Fruit fly (Drosophila melanogaster) whole organism, embryonic: Measurements from ENCODE around the gene CG13239.
A peak's percentile ranks its signal among the peaks of the same experiment; 100 is the strongest.

Experiments
- Ada2b ChIP-seq: fragments of 200-800 bp; sonication (Bioruptor generic); IDR thresholded peaks from 2 replicates; pipeline ENCODE4 v1.3.6; 2022; ENCODE audit warnings: missing biosample characterization, missing genetic modification characterization
- CG11723 ChIP-seq: fragments of 200-800 bp; sonication (Bioruptor generic); optimal IDR thresholded peaks from 2 replicates; lab custom pipeline; 2017; ENCODE audit warnings: missing biosample characterization, mild to moderate bottlenecking, missing genetic modification characterization
- CG12071 ChIP-seq: fragments of 200-800 bp; sonication (Bioruptor generic); optimal IDR thresholded peaks from 3 replicates; lab custom pipeline; 2018; ENCODE audit warnings: missing biosample characterization, mild to moderate bottlenecking, missing genetic modification characterization
- CG14667 ChIP-seq: fragments of 200-800 bp; sonication (Bioruptor generic); IDR thresholded peaks from 2 replicates; pipeline ENCODE4 v1.3.6; 2022; ENCODE audit warnings: missing biosample characterization, missing genetic modification characterization
- CG15269 ChIP-seq: fragments of 200-800 bp; sonication (Bioruptor generic); optimal IDR thresholded peaks from 2 replicates; lab custom pipeline; 2018; ENCODE audit warnings: missing biosample characterization, mild to moderate bottlenecking, missing genetic modification characterization, moderate library complexity
- CG1529 ChIP-seq: fragments of 200-800 bp; sonication (Bioruptor generic); optimal IDR thresholded peaks from 3 replicates; lab custom pipeline; 2018; ENCODE audit warnings: missing biosample characterization, missing genetic modification characterization
- CG17568 ChIP-seq: fragments of 200-800 bp; sonication (Bioruptor generic); optimal IDR thresholded peaks from 2 replicates; lab custom pipeline; 2018; ENCODE audit warnings: missing biosample characterization, mild to moderate bottlenecking, missing genetic modification characterization, moderate library complexity
- CG17829 ChIP-seq: fragments of 200-800 bp; optimal IDR thresholded peaks from 2 replicates; lab custom pipeline; 2019; ENCODE audit warnings: missing biosample characterization, mild to moderate bottlenecking, missing genetic modification characterization, moderate library complexity
- CG18011 ChIP-seq: fragments of 200-800 bp; sonication (Bioruptor generic); optimal IDR thresholded peaks from 2 replicates; lab custom pipeline; 2017; ENCODE audit warnings: missing biosample characterization, missing genetic modification characterization, mild to moderate bottlenecking, moderate library complexity, missing genotype
- CG18599 ChIP-seq: fragments of 200-800 bp; sonication (Bioruptor generic); optimal IDR thresholded peaks from 3 replicates; lab custom pipeline; 2017; ENCODE audit warnings: missing biosample characterization, missing genetic modification characterization, mild to moderate bottlenecking, moderate library complexity, missing genetic modification reagents
- CG4328 ChIP-seq: fragments of 200-800 bp; sonication (Bioruptor generic); optimal IDR thresholded peaks from 3 replicates; lab custom pipeline; 2017; ENCODE audit warnings: missing biosample characterization, missing genetic modification reagents, missing genetic modification characterization
- CG6254 ChIP-seq: fragments of 200-800 bp; sonication (Bioruptor generic); optimal IDR thresholded peaks from 3 replicates; lab custom pipeline; 2017; ENCODE audit warnings: mild to moderate bottlenecking, missing biosample characterization, missing genetic modification reagents, missing genetic modification characterization
- CG6791 ChIP-seq: fragments of 200-800 bp; sonication (Bioruptor generic); IDR thresholded peaks from 3 replicates; pipeline ENCODE4 v1.3.6; 2022; ENCODE audit warnings: missing biosample characterization, missing genetic modification characterization; ENCODE audit not compliant: partially characterized antibody
- CG6813 ChIP-seq: fragments of 200-800 bp; sonication (Bioruptor generic); optimal IDR thresholded peaks from 2 replicates; lab custom pipeline; 2017; ENCODE audit warnings: missing biosample characterization, missing genetic modification characterization, mild to moderate bottlenecking, moderate library complexity, missing genetic modification reagents
- CG7839 ChIP-seq: fragments of 200-800 bp; sonication (Bioruptor generic); optimal IDR thresholded peaks from 3 replicates; lab custom pipeline; 2018; ENCODE audit warnings: missing biosample characterization, mild to moderate bottlenecking, missing genetic modification characterization, moderate library complexity
- CG8765 ChIP-seq: fragments of 200-800 bp; sonication (Bioruptor generic); IDR thresholded peaks from 2 replicates; pipeline ENCODE4 v1.3.6; 2022; ENCODE audit warnings: missing biosample characterization, missing genetic modification characterization
- CG9932 ChIP-seq: fragments of 200-800 bp; sonication (Bioruptor generic); IDR thresholded peaks from 2 replicates; pipeline ENCODE4 v1.3.6; 2022; ENCODE audit warnings: missing biosample characterization, missing genetic modification characterization
- E2f2 ChIP-seq: fragments of 200-800 bp; sonication (Bioruptor generic); IDR thresholded peaks from 2 replicates; pipeline ENCODE4 v1.3.6; 2022; ENCODE audit warnings: missing biosample characterization, missing genetic modification characterization
- Gsc ChIP-seq: fragments of 200-800 bp; sonication (Bioruptor generic); IDR thresholded peaks from 2 replicates; pipeline ENCODE4 v1.3.6; 2022; ENCODE audit warnings: missing biosample characterization, missing genetic modification characterization
- Mad ChIP-seq: fragments of 200-800 bp; sonication (Bioruptor generic); optimal IDR thresholded peaks from 2 replicates; lab custom pipeline; 2016; ENCODE audit warnings: missing biosample characterization, missing genetic modification characterization
- Myb ChIP-seq: fragments of 200-800 bp; sonication (Bioruptor generic); optimal IDR thresholded peaks from 2 replicates; lab custom pipeline; 2016; ENCODE audit warnings: missing biosample characterization, missing genetic modification characterization
- Nf-YC ChIP-seq: fragments of 200-800 bp; optimal IDR thresholded peaks from 3 replicates; lab custom pipeline; 2019; ENCODE audit warnings: missing biosample characterization, mild to moderate bottlenecking, missing genetic modification characterization, moderate library complexity
- Poxn ChIP-seq: fragments of 200-800 bp; sonication (Bioruptor generic); IDR thresholded peaks from 2 replicates; pipeline ENCODE4 v1.3.6; 2022; ENCODE audit warnings: missing biosample characterization, missing genetic modification characterization
- abd-A ChIP-seq: fragments of 200-800 bp; sonication (Bioruptor generic); optimal IDR thresholded peaks from 3 replicates; lab custom pipeline; 2019; ENCODE audit warnings: missing biosample characterization, mild to moderate bottlenecking, missing genetic modification characterization, moderate library complexity
- al ChIP-seq: fragments of 200-800 bp; sonication (Bioruptor generic); IDR thresholded peaks from 2 replicates; pipeline ENCODE4 v1.3.6; 2022; ENCODE audit warnings: missing biosample characterization, missing genetic modification characterization
- chif ChIP-seq, 2 experiments: fragments of 200-800 bp; sonication (Bioruptor generic); optimal IDR thresholded peaks; 3 replicates each; lab custom pipeline; 2016; ENCODE audit warnings: missing biosample characterization in 2 of 2, missing genetic modification characterization in 2 of 2
- chm ChIP-seq: fragments of 200-800 bp; sonication (Bioruptor generic); IDR thresholded peaks from 2 replicates; pipeline ENCODE4 v1.3.6; 2022; ENCODE audit warnings: missing biosample characterization, missing genetic modification characterization
- crc ChIP-seq: fragments of 200-800 bp; sonication (Bioruptor generic); optimal IDR thresholded peaks from 2 replicates; lab custom pipeline; 2016; ENCODE audit warnings: missing biosample characterization, missing genetic modification characterization
- fd102C ChIP-seq: fragments of 200-800 bp; sonication (Bioruptor generic); optimal IDR thresholded peaks from 2 replicates; lab custom pipeline; 2018; ENCODE audit warnings: missing biosample characterization, mild to moderate bottlenecking, missing genetic modification characterization, moderate library complexity
- grn ChIP-seq: fragments of 200-800 bp; sonication (Bioruptor generic); optimal IDR thresholded peaks from 3 replicates; lab custom pipeline; 2017; ENCODE audit warnings: missing biosample characterization, missing genetic modification characterization
- gro ChIP-seq: fragments of 200-800 bp; sonication (Bioruptor generic); optimal IDR thresholded peaks from 2 replicates; lab custom pipeline; 2016; ENCODE audit warnings: missing biosample characterization, missing genetic modification characterization
- her ChIP-seq: fragments of 200-800 bp; sonication (Bioruptor generic); optimal IDR thresholded peaks from 2 replicates; lab custom pipeline; 2016; ENCODE audit warnings: missing biosample characterization, missing genetic modification characterization
- hth ChIP-seq: fragments of >200 bp; optimal IDR thresholded peaks from 2 replicates; lab custom pipeline; 2017; ENCODE audit warnings: inconsistent platforms
- inv ChIP-seq: fragments of 200-800 bp; sonication (Bioruptor generic); IDR thresholded peaks from 2 replicates; pipeline ENCODE4 v1.3.6; 2022; ENCODE audit warnings: missing biosample characterization, missing genetic modification characterization; ENCODE audit not compliant: partially characterized antibody
- kni ChIP-seq: fragments of 200-800 bp; sonication (Bioruptor generic); optimal IDR thresholded peaks from 3 replicates; lab custom pipeline; 2017; ENCODE audit warnings: mild to moderate bottlenecking, missing biosample characterization, missing genetic modification reagents, missing genetic modification characterization
- knrl ChIP-seq: fragments of 200-800 bp; sonication (Bioruptor generic); IDR thresholded peaks from 3 replicates; pipeline ENCODE4 v1.3.6; 2022; ENCODE audit warnings: missing biosample characterization, missing genetic modification characterization; ENCODE audit not compliant: partially characterized antibody
- nom ChIP-seq: fragments of 200-800 bp; sonication (Bioruptor generic); optimal IDR thresholded peaks from 2 replicates; lab custom pipeline; 2017; ENCODE audit warnings: missing biosample characterization, missing genetic modification characterization, mild to moderate bottlenecking, moderate library complexity, missing genetic modification reagents
- pan ChIP-seq, 4 experiments: fragments of >200 bp in 3 of 4; fragments of 200-800 bp in 1 of 4; sonication (Bioruptor generic) in 1 of 4; optimal IDR thresholded peaks in 3 of 4; IDR thresholded peaks in 1 of 4; 2 replicates each; pipeline versions ENCODE4 v1.3.6 to Lab custom; 2017 to 2022; ENCODE audit warnings: missing biosample characterization in 2 of 4, missing genetic modification characterization in 2 of 4, mixed read lengths in 1 of 4
- prd ChIP-seq, 3 experiments: fragments of >200 bp in 2 of 3; fragments of 200-800 bp in 1 of 3; sonication (Bioruptor generic) in 1 of 3; optimal IDR thresholded peaks in 2 of 3; IDR thresholded peaks in 1 of 3; 2 replicates in 2 of 3; 3 replicates in 1 of 3; pipeline versions ENCODE4 v1.3.6 to Lab custom; 2017 to 2022; ENCODE audit warnings: missing biosample characterization in 1 of 3, missing genetic modification characterization in 1 of 3
- pros ChIP-seq: fragments of 200-800 bp; sonication (Bioruptor generic); optimal IDR thresholded peaks from 3 replicates; lab custom pipeline; 2019; ENCODE audit warnings: missing biosample characterization, mild to moderate bottlenecking, missing genetic modification characterization, moderate library complexity
- pzg ChIP-seq: fragments of 200-800 bp; sonication (Bioruptor generic); optimal IDR thresholded peaks from 3 replicates; lab custom pipeline; 2018; ENCODE audit warnings: missing biosample characterization, mild to moderate bottlenecking, missing genetic modification characterization, moderate library complexity
- sd ChIP-seq: fragments of 200-800 bp; sonication (Bioruptor generic); optimal IDR thresholded peaks from 3 replicates; lab custom pipeline; 2018; ENCODE audit warnings: missing biosample characterization, mild to moderate bottlenecking, missing genetic modification characterization, moderate library complexity
- shn ChIP-seq: fragments of 200-800 bp; sonication (Bioruptor generic); optimal IDR thresholded peaks from 3 replicates; lab custom pipeline; 2016; ENCODE audit warnings: missing biosample characterization, missing genetic modification characterization
- sima ChIP-seq: fragments of 200-800 bp; sonication (Bioruptor generic); optimal IDR thresholded peaks from 2 replicates; lab custom pipeline; 2016; ENCODE audit warnings: missing biosample characterization, missing genetic modification characterization
- slp2 ChIP-seq: fragments of 200-800 bp; sonication (Bioruptor generic); optimal IDR thresholded peaks from 2 replicates; lab custom pipeline; 2016; ENCODE audit warnings: missing biosample characterization, missing genetic modification characterization
- sob ChIP-seq: fragments of 200-800 bp; sonication (Bioruptor generic); IDR thresholded peaks from 2 replicates; pipeline ENCODE4 v1.3.6; 2022; ENCODE audit warnings: missing biosample characterization, missing genetic modification characterization
- tio ChIP-seq: fragments of 200-800 bp; sonication (Bioruptor generic); optimal IDR thresholded peaks from 2 replicates; lab custom pipeline; 2017; ENCODE audit warnings: missing biosample characterization, missing genetic modification characterization, inconsistent platforms
- tll ChIP-seq, 2 experiments: fragments of 200-800 bp in 1 of 2; fragments of >200 bp in 1 of 2; sonication (Bioruptor generic) in 1 of 2; optimal IDR thresholded peaks; 2 replicates each; lab custom pipeline; 2017 to 2019; ENCODE audit warnings: missing biosample characterization in 2 of 2, missing genetic modification characterization in 2 of 2, mild to moderate bottlenecking in 1 of 2, moderate library complexity in 1 of 2
- yki ChIP-seq: fragments of >200 bp; optimal IDR thresholded peaks from 3 replicates; lab custom pipeline; 2018
- zf30C ChIP-seq: fragments of 200-800 bp; sonication (Bioruptor generic); optimal IDR thresholded peaks from 3 replicates; lab custom pipeline; 2018; ENCODE audit warnings: missing biosample characterization, mild to moderate bottlenecking, missing genetic modification characterization

Gene CG13239

dm6 chr3L:22847679-22848118 is 12.9 kb upstream of the CG13239 start (continued):
- TF ChIP-seq zf30C (GFP tag; lab: Kevin White, UChicago): no peak
- TF ChIP-seq sd: no peak
- no peak for TF ChIP-seq E2f2 (GFP tag; lab: Robert Waterston, UW)
- no peak for TF ChIP-seq slp2 (GFP tag; lab: Kevin White, UChicago)
- peak; percentile 36 for TF ChIP-seq CG12071 (GFP tag; lab: Kevin White, UChicago)
- no peak for TF ChIP-seq pan (optimal IDR thresholded peaks at IDR 0.05; lab: Kevin White, UChicago)
- no peak for TF ChIP-seq pan (GFP tag; optimal IDR thresholded peaks at IDR 0.05 in 1 of 2, IDR thresholded peaks at IDR 0.05 in 1 of 2)
- TF ChIP-seq CG6254 (GFP tag; lab: Kevin White, UChicago): peak; percentile 99
- no peak for TF ChIP-seq CG11723 (GFP tag; lab: Kevin White, UChicago)
- TF ChIP-seq pzg (GFP tag; lab: Kevin White, UChicago): no peak
- TF ChIP-seq tll (GFP tag; optimal IDR thresholded peaks at IDR 0.05; lab: Kevin White, UChicago): no peak
- no peak for TF ChIP-seq Mad (GFP tag; lab: Kevin White, UChicago)
- TF ChIP-seq Nf-YC (tag; lab: Kevin White, UChicago): no peak
- no peak for TF ChIP-seq CG1529 (GFP tag; lab: Kevin White, UChicago)
- peak; percentile 31 for TF ChIP-seq pros (GFP tag; lab: Kevin White, UChicago)
- TF ChIP-seq chif (GFP tag; optimal IDR thresholded peaks at IDR 0.05; lab: Kevin White, UChicago): no peak
- TF ChIP-seq Poxn: no peak
- TF ChIP-seq nom (GFP tag; lab: Kevin White, UChicago): peak; percentile 68
- TF ChIP-seq Gsc: no peak
- TF ChIP-seq shn (GFP tag; lab: Kevin White, UChicago): no peak
- TF ChIP-seq hth (lab: Kevin White, UChicago): no peak
- no peak for TF ChIP-seq kni (GFP tag; lab: Kevin White, UChicago)
- TF ChIP-seq CG15269 (tag; lab: Kevin White, UChicago): peak; percentile 4
- TF ChIP-seq CG17829 (tag; lab: Kevin White, UChicago): no peak
- TF ChIP-seq inv (GFP tag; lab: Robert Waterston, UW): peak; percentile 58
- TF ChIP-seq CG18599 (GFP tag; lab: Kevin White, UChicago): no peak
- no peak for TF ChIP-seq CG18011 (GFP tag; lab: Kevin White, UChicago)
- TF ChIP-seq CG9932 (GFP tag; lab: Robert Waterston, UW): no peak
- TF ChIP-seq CG6791 (GFP tag; lab: Robert Waterston, UW): peak; percentile 98
- TF ChIP-seq al: no peak
- no peak for TF ChIP-seq CG4328 (GFP tag; lab: Kevin White, UChicago)
- no peak for TF ChIP-seq her
- TF ChIP-seq sob (GFP tag; lab: Robert Waterston, UW): peak; percentile 33; the same call in 1 of the 2 replicates
- TF ChIP-seq CG6813 (GFP tag; lab: Kevin White, UChicago): peak; percentile 42
- TF ChIP-seq tio (GFP tag; lab: Kevin White, UChicago): no peak
- no peak for TF ChIP-seq CG17568 (GFP tag; lab: Kevin White, UChicago)
- no peak for TF ChIP-seq CG8765 (GFP tag; lab: Robert Waterston, UW)
- TF ChIP-seq fd102C (GFP tag; lab: Kevin White, UChicago): no peak
- TF ChIP-seq Myb (GFP tag; lab: Kevin White, UChicago): no peak
- TF ChIP-seq yki (lab: Kevin White, UChicago): no peak
- no peak for TF ChIP-seq chm
- TF ChIP-seq CG7839 (tag; lab: Kevin White, UChicago): no peak
- peak; percentile 82 for TF ChIP-seq knrl (GFP tag; lab: Robert Waterston, UW)
- no peak for TF ChIP-seq grn (GFP tag; lab: Kevin White, UChicago)
- TF ChIP-seq abd-A (tag; lab: Kevin White, UChicago): no peak
- no peak for TF ChIP-seq prd (optimal IDR thresholded peaks at IDR 0.05; lab: Kevin White, UChicago)
- 0 out of 3 replicates have a peak, but pooled peaks have one; percentile 8 for TF ChIP-seq prd (GFP tag; IDR thresholded peaks at IDR 0.05; lab: Robert Waterston, UW)
- no peak for TF ChIP-seq crc (GFP tag; lab: Kevin White, UChicago)
- no peak for TF ChIP-seq gro (GFP tag; lab: Kevin White, UChicago)
- no peak for TF ChIP-seq sima (GFP tag; lab: Kevin White, UChicago)
- TF ChIP-seq Ada2b (GFP tag; lab: Robert Waterston, UW): no peak
- TF ChIP-seq CG14667 (GFP tag; lab: Robert Waterston, UW): no peak
